Worm (Caenorhabditis elegans): Measurements from ENCODE around the gene Y110A2AR.1.

The Y110A2AR.1 gene

ce11 chrII:2965215-2965998 lies 45.9 kb downstream of the Y110A2AR.1 start:
- TF ChIP-seq T22C8.4 (GFP tag; IDR thresholded peaks at IDR 0.05) (no peak), ref-1 (GFP tag; conservative IDR thresholded peaks at IDR 0.05) (no peak), med-1 (GFP tag; optimal IDR thresholded peaks at IDR 0.05; ENCODE audit: insufficient read depth) (no peak), tab-1 (GFP tag; IDR thresholded peaks at IDR 0.05) (no peak), flt-1 (GFP tag; IDR thresholded peaks at IDR 0.05) (no peak), ztf-29 (GFP tag; IDR thresholded peaks at IDR 0.05) (no peak), ztf-23 (GFP tag; IDR thresholded peaks at IDR 0.05) (no peak), klf-2 (GFP tag; conservative IDR thresholded peaks at IDR 0.05) (no peak), cog-1 (tag; optimal IDR thresholded peaks at IDR 0.05) (no peak)

ce11 chrII:2966350-2966749 lies 46.8 kb downstream of the Y110A2AR.1 start:
- TF ChIP-seq klf-2 (GFP tag; conservative IDR thresholded peaks at IDR 0.05): no peak
- peak; percentile 64 for TF ChIP-seq ztf-23 (GFP tag; IDR thresholded peaks at IDR 0.05)

DNA sequence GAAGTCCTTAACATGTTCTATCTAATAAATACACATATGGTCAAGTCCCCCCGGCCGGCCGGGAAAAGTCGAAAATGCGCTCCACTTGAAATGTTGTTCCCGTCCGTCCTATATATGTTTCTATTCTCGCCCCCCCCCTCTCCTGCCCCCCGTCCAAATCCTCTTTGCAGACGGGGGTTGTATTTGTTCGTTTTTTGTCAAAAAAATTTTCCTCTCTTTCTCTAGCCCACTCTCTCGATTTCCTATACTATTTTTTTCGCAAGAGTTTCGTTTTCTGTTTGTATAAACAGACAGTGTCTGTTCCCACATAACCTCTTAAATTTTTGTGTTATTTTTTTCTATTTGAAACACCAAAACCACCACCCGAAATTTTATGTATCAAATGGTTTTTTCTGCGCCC lies 47.6 kb downstream of the Y110A2AR.1 start:
- TF ChIP-seq flt-1 (GFP tag; IDR thresholded peaks at IDR 0.05): no peak
- TF ChIP-seq klf-2 (GFP tag; conservative IDR thresholded peaks at IDR 0.05): no peak
- TF ChIP-seq ztf-23 (GFP tag; IDR thresholded peaks at IDR 0.05): no peak
- no peak for TF ChIP-seq T22C8.4 (GFP tag; IDR thresholded peaks at IDR 0.05)
- TF ChIP-seq ref-1 (GFP tag; conservative IDR thresholded peaks at IDR 0.05): no peak
- no peak for TF ChIP-seq med-1 (GFP tag; optimal IDR thresholded peaks at IDR 0.05; ENCODE audit: insufficient read depth)
- no peak for TF ChIP-seq cog-1 (tag; optimal IDR thresholded peaks at IDR 0.05)
- TF ChIP-seq ztf-29 (GFP tag; IDR thresholded peaks at IDR 0.05): no peak
